Fruit fly (Drosophila melanogaster) whole organism, embryonic: ENCODE results near the gene CG42591.

Experiments used
- CG10147 ChIP-seq: fragments of 200-800 bp; sonication (Bioruptor generic); optimal IDR thresholded peaks from 2 replicates; lab custom pipeline; 2019; ENCODE audit warnings: missing biosample characterization, mild to moderate bottlenecking, missing genetic modification characterization, moderate library complexity
- CG10654 ChIP-seq: fragments of 200-800 bp; sonication (Bioruptor generic); optimal IDR thresholded peaks from 2 replicates; lab custom pipeline; 2016; ENCODE audit warnings: missing biosample characterization, missing genetic modification characterization
- CG11398 ChIP-seq: fragments of 200-800 bp; sonication (Bioruptor generic); optimal IDR thresholded peaks from 2 replicates; lab custom pipeline; 2016; ENCODE audit warnings: missing biosample characterization, missing genetic modification characterization
- CG11560 ChIP-seq: fragments of 200-800 bp; sonication (Bioruptor generic); IDR thresholded peaks from 3 replicates; pipeline ENCODE4 v1.3.6; 2022; ENCODE audit warnings: missing biosample characterization, missing genetic modification characterization
- CG13775 ChIP-seq: fragments of 200-800 bp; sonication (Bioruptor generic); optimal IDR thresholded peaks from 3 replicates; lab custom pipeline; 2017; ENCODE audit warnings: missing biosample characterization, mild to moderate bottlenecking, missing genetic modification characterization
- CG17802 ChIP-seq: fragments of 200-800 bp; sonication (Bioruptor generic); optimal IDR thresholded peaks from 2 replicates; lab custom pipeline; 2018; ENCODE audit warnings: missing biosample characterization, mild to moderate bottlenecking, missing genetic modification characterization, moderate library complexity
- CG18262 ChIP-seq: fragments of 200-800 bp; optimal IDR thresholded peaks from 3 replicates; lab custom pipeline; 2019; ENCODE audit warnings: missing biosample characterization, mild to moderate bottlenecking, missing genetic modification characterization, moderate library complexity
- CG2199 ChIP-seq: fragments of 200-800 bp; sonication (Bioruptor generic); IDR thresholded peaks from 3 replicates; pipeline ENCODE4 v1.3.6; 2022; ENCODE audit warnings: missing biosample characterization, missing genetic modification characterization
- CG2875 ChIP-seq: fragments of 200-800 bp; sonication (Bioruptor generic); optimal IDR thresholded peaks from 2 replicates; lab custom pipeline; 2017; ENCODE audit warnings: missing biosample characterization, mild to moderate bottlenecking, missing genetic modification characterization, missing genetic modification reagents
- CG30020 ChIP-seq: fragments of 200-800 bp; optimal IDR thresholded peaks from 2 replicates; lab custom pipeline; 2019; ENCODE audit warnings: missing biosample characterization, mild to moderate bottlenecking, missing genetic modification characterization, moderate library complexity
- CG31388 ChIP-seq: fragments of 200-800 bp; sonication (Bioruptor generic); optimal IDR thresholded peaks from 2 replicates; lab custom pipeline; 2016; ENCODE audit warnings: missing biosample characterization, missing genetic modification characterization
- CG4282 ChIP-seq: fragments of 200-800 bp; sonication (Bioruptor generic); optimal IDR thresholded peaks from 2 replicates; lab custom pipeline; 2016; ENCODE audit warnings: missing biosample characterization, missing genetic modification characterization
- CG4707 ChIP-seq: fragments of 200-800 bp; sonication (Bioruptor generic); optimal IDR thresholded peaks from 2 replicates; lab custom pipeline; 2018; ENCODE audit warnings: missing biosample characterization, mild to moderate bottlenecking, missing genetic modification characterization, moderate library complexity
- CG6175 ChIP-seq: fragments of 200-800 bp; sonication (Bioruptor generic); IDR thresholded peaks from 3 replicates; pipeline ENCODE4 v1.3.6; 2022; ENCODE audit warnings: missing biosample characterization, missing genetic modification characterization
- CG6683 ChIP-seq: fragments of 200-800 bp; sonication (Bioruptor generic); optimal IDR thresholded peaks from 2 replicates; lab custom pipeline; 2017; ENCODE audit warnings: missing biosample characterization, mild to moderate bottlenecking, missing genetic modification characterization, missing genetic modification reagents
- CG6689 ChIP-seq: fragments of 200-800 bp; sonication (Bioruptor generic); IDR thresholded peaks from 2 replicates; pipeline ENCODE4 v1.3.6; 2022; ENCODE audit warnings: missing biosample characterization, missing genetic modification characterization
- CG6854 ChIP-seq: fragments of 200-800 bp; sonication (Bioruptor generic); optimal IDR thresholded peaks from 3 replicates; lab custom pipeline; 2017; ENCODE audit warnings: missing biosample characterization, mild to moderate bottlenecking, missing genetic modification characterization
- CG7928 ChIP-seq: fragments of 200-800 bp; sonication (Bioruptor generic); optimal IDR thresholded peaks from 2 replicates; lab custom pipeline; 2017; ENCODE audit warnings: missing biosample characterization, mild to moderate bottlenecking, missing genetic modification characterization
- CG8290 ChIP-seq, 3 experiments: fragments of 200-800 bp; sonication (Bioruptor generic); optimal IDR thresholded peaks; 2 replicates each; lab custom pipeline; 2016 to 2019; ENCODE audit warnings: missing biosample characterization in 3 of 3, missing genetic modification characterization in 3 of 3, mild to moderate bottlenecking in 2 of 3, moderate library complexity in 1 of 3
- CG9797 ChIP-seq: fragments of 200-800 bp; sonication (Bioruptor generic); optimal IDR thresholded peaks from 3 replicates; lab custom pipeline; 2018; ENCODE audit warnings: missing biosample characterization, mild to moderate bottlenecking, missing genetic modification characterization
- CTCF ChIP-seq: fragments of 200-800 bp; sonication (Bioruptor generic); optimal IDR thresholded peaks from 2 replicates; lab custom pipeline; 2017; ENCODE audit warnings: missing biosample characterization, mild to moderate bottlenecking, missing genetic modification characterization, moderate library complexity
- CoRest ChIP-seq: fragments of 200-800 bp; sonication (Bioruptor generic); optimal IDR thresholded peaks from 3 replicates; lab custom pipeline; 2018; ENCODE audit warnings: missing biosample characterization, mild to moderate bottlenecking, missing genetic modification characterization, moderate library complexity
- Dref ChIP-seq: fragments of 200-800 bp; sonication (Bioruptor generic); IDR thresholded peaks from 2 replicates; pipeline ENCODE4 v1.3.6; 2022; ENCODE audit warnings: missing biosample characterization, missing genetic modification characterization
- Eip74EF ChIP-seq, 2 experiments: fragments of 200-800 bp in 1 of 2; fragments of >200 bp in 1 of 2; sonication (Bioruptor generic) in 1 of 2; optimal IDR thresholded peaks; 2 replicates each; lab custom pipeline; 2017 to 2019; ENCODE audit warnings: missing biosample characterization in 2 of 2, missing genetic modification characterization in 2 of 2, mild to moderate bottlenecking in 1 of 2, moderate library complexity in 1 of 2
- H15 ChIP-seq: fragments of 200-800 bp; sonication (Bioruptor generic); IDR thresholded peaks from 3 replicates; pipeline ENCODE4 v1.3.6; 2022; ENCODE audit warnings: missing biosample characterization, missing genetic modification characterization
- HLH54F ChIP-seq: fragments of 200-800 bp; sonication (Bioruptor generic); optimal IDR thresholded peaks from 3 replicates; lab custom pipeline; 2016; ENCODE audit warnings: missing biosample characterization, missing genetic modification characterization
- HLHmδ ChIP-seq: fragments of 200-800 bp; sonication (Bioruptor generic); optimal IDR thresholded peaks from 2 replicates; lab custom pipeline; 2018; ENCODE audit warnings: missing biosample characterization, mild to moderate bottlenecking, missing genetic modification characterization, moderate library complexity
- Hmx ChIP-seq: fragments of 200-800 bp; sonication (Bioruptor generic); optimal IDR thresholded peaks from 2 replicates; lab custom pipeline; 2016; ENCODE audit warnings: missing biosample characterization, missing genetic modification characterization
- MBD-R2 ChIP-seq: fragments of 200-800 bp; sonication (Bioruptor generic); IDR thresholded peaks from 2 replicates; pipeline ENCODE4 v1.3.6; 2022; ENCODE audit warnings: missing biosample characterization, missing genetic modification characterization
- Meics ChIP-seq: fragments of 200-800 bp; sonication (Bioruptor generic); optimal IDR thresholded peaks from 2 replicates; lab custom pipeline; 2017; ENCODE audit warnings: missing biosample characterization, mild to moderate bottlenecking, missing genetic modification characterization
- Mrtf ChIP-seq: fragments of 200-800 bp; sonication (Bioruptor generic); IDR thresholded peaks from 3 replicates; pipeline ENCODE4 v1.3.6; 2022; ENCODE audit warnings: missing biosample characterization, missing genetic modification characterization
- Neu2 ChIP-seq: fragments of 200-800 bp; sonication (Bioruptor generic); optimal IDR thresholded peaks from 3 replicates; lab custom pipeline; 2016; ENCODE audit warnings: missing biosample characterization, missing genetic modification characterization, borderline replicate concordance
- Opbp ChIP-seq: fragments of 200-800 bp; sonication (Bioruptor generic); IDR thresholded peaks from 3 replicates; pipeline ENCODE4 v1.3.6; 2022; ENCODE audit warnings: missing biosample characterization, missing genetic modification characterization; ENCODE audit not compliant: partially characterized antibody
- Ptx1 ChIP-seq: fragments of 200-800 bp; sonication (Bioruptor generic); IDR thresholded peaks from 2 replicates; pipeline ENCODE4 v1.3.6; 2022; ENCODE audit warnings: missing biosample characterization, missing genetic modification characterization
- Sry-β ChIP-seq: fragments of 200-800 bp; sonication (Bioruptor generic); optimal IDR thresholded peaks from 2 replicates; lab custom pipeline; 2018; ENCODE audit warnings: missing biosample characterization, mild to moderate bottlenecking, missing genetic modification characterization, moderate library complexity
- Sry-δ ChIP-seq: fragments of 200-800 bp; sonication (Bioruptor generic); optimal IDR thresholded peaks from 2 replicates; lab custom pipeline; 2016; ENCODE audit warnings: missing biosample characterization, missing genetic modification characterization
- aop ChIP-seq: fragments of 200-800 bp; sonication (Bioruptor generic); IDR thresholded peaks from 2 replicates; pipeline ENCODE4 v1.3.6; 2022; ENCODE audit warnings: missing biosample characterization, missing genetic modification characterization
- bbx ChIP-seq: fragments of 200-800 bp; sonication (Bioruptor generic); IDR thresholded peaks from 2 replicates; pipeline ENCODE4 v1.3.6; 2022; ENCODE audit warnings: missing biosample characterization, missing genetic modification characterization; ENCODE audit not compliant: partially characterized antibody
- cad ChIP-seq: fragments of >200 bp; optimal IDR thresholded peaks from 2 replicates; lab custom pipeline; 2017; ENCODE audit warnings: missing biosample characterization, missing genetic modification characterization
- chinmo ChIP-seq: fragments of 200-800 bp; sonication (Bioruptor generic); IDR thresholded peaks from 4 replicates; pipeline ENCODE4 v1.3.6; 2022; ENCODE audit warnings: missing biosample characterization, missing genetic modification characterization; ENCODE audit not compliant: partially characterized antibody
- cwo ChIP-seq: fragments of 200-800 bp; sonication (Bioruptor generic); optimal IDR thresholded peaks from 3 replicates; lab custom pipeline; 2017; ENCODE audit warnings: missing biosample characterization, missing genetic modification characterization, mild to moderate bottlenecking, moderate library complexity, missing genetic modification reagents
- fd96Cb ChIP-seq: fragments of 200-800 bp; sonication (Bioruptor generic); optimal IDR thresholded peaks from 2 replicates; lab custom pipeline; 2018; ENCODE audit warnings: missing biosample characterization, mild to moderate bottlenecking, missing genetic modification characterization, moderate library complexity
- gcm2 ChIP-seq: fragments of 200-800 bp; sonication (Bioruptor generic); optimal IDR thresholded peaks from 2 replicates; lab custom pipeline; 2016; ENCODE audit warnings: missing biosample characterization, missing genetic modification characterization
- gsb-n ChIP-seq: fragments of 200-800 bp; sonication (Bioruptor generic); optimal IDR thresholded peaks from 3 replicates; lab custom pipeline; 2018; ENCODE audit warnings: missing biosample characterization, mild to moderate bottlenecking, missing genetic modification characterization
- jigr1 ChIP-seq: fragments of 200-800 bp; sonication (Bioruptor generic); IDR thresholded peaks from 3 replicates; pipeline ENCODE4 v1.3.6; 2022; ENCODE audit warnings: missing biosample characterization, missing genetic modification characterization
- knrl ChIP-seq: fragments of 200-800 bp; sonication (Bioruptor generic); IDR thresholded peaks from 3 replicates; pipeline ENCODE4 v1.3.6; 2022; ENCODE audit warnings: missing biosample characterization, missing genetic modification characterization; ENCODE audit not compliant: partially characterized antibody
- shn ChIP-seq: fragments of 200-800 bp; sonication (Bioruptor generic); optimal IDR thresholded peaks from 3 replicates; lab custom pipeline; 2016; ENCODE audit warnings: missing biosample characterization, missing genetic modification characterization
- slp2 ChIP-seq: fragments of 200-800 bp; sonication (Bioruptor generic); optimal IDR thresholded peaks from 2 replicates; lab custom pipeline; 2016; ENCODE audit warnings: missing biosample characterization, missing genetic modification characterization
- tup ChIP-seq: fragments of 200-800 bp; sonication (Bioruptor generic); optimal IDR thresholded peaks from 2 replicates; lab custom pipeline; 2016; ENCODE audit warnings: missing biosample characterization, mild to moderate bottlenecking, missing genetic modification characterization, moderate library complexity
- z ChIP-seq: fragments of 200-800 bp; sonication (Bioruptor generic); IDR thresholded peaks from 3 replicates; pipeline ENCODE4 v1.3.6; 2022; ENCODE audit warnings: missing biosample characterization, missing genetic modification characterization

Gene CG42591

dm6 chr3L:8072720-8073119 lies 3.0 kb upstream of the CG42591 start (continued):
- TF ChIP-seq CG9797 (no peak), shn (GFP tag; lab: Kevin White, UChicago) (no peak), CG4282 (GFP tag; lab: Kevin White, UChicago) (no peak), tup (no peak), fd96Cb (tag; lab: Kevin White, UChicago) (peak; percentile 69), CG2199 (0 out of 3 replicates have a peak, but pooled peaks have one; percentile 30), CG30020 (no peak), CG10147 (peak; percentile 84), bbx (GFP tag; lab: Robert Waterston, UW) (no peak), CG6683 (GFP tag; lab: Kevin White, UChicago) (peak; percentile 47), CG13775 (GFP tag; lab: Kevin White, UChicago) (peak; percentile 27), Meics (peak; percentile 63), Ptx1 (peak; percentile 70), CG31388 (GFP tag; lab: Kevin White, UChicago) (peak; percentile 34), CG6689 (GFP tag; lab: Robert Waterston, UW) (peak; percentile 68), Neu2 (GFP tag; lab: Kevin White, UChicago) (no peak), CG2875 (GFP tag; lab: Kevin White, UChicago) (peak; percentile 18), Sry-δ (peak; percentile 40), slp2 (no peak), CG6175 (0 out of 3 replicates have a peak, but pooled peaks have one; percentile 45), HLH54F (no peak), Hmx (peak; percentile 55), cwo (peak; percentile 65), z (GFP tag; lab: Robert Waterston, UW) (0 out of 3 replicates have a peak, but pooled peaks have one; percentile 24), cad (GFP tag; lab: Kevin White, UChicago) (no peak), H15 (GFP tag; lab: Robert Waterston, UW) (no peak; the same call in 2 of the 3 replicates), jigr1 (GFP tag; lab: Robert Waterston, UW) (0 out of 3 replicates have a peak, but pooled peaks have one; percentile 42), CG18262 (tag; lab: Kevin White, UChicago) (peak; percentile 79), CG10654 (GFP tag; lab: Kevin White, UChicago) (peak; percentile 60), chinmo (GFP tag; lab: Robert Waterston, UW) (no peak), Dref (GFP tag; lab: Robert Waterston, UW) (no peak), HLHmδ (GFP tag; lab: Kevin White, UChicago) (no peak), CG11560 (tag; lab: Robert Waterston, UW) (no peak), CG6854 (peak; percentile 12), CG11398 (GFP tag; lab: Kevin White, UChicago) (no peak), MBD-R2 (GFP tag; lab: Robert Waterston, UW) (peak; percentile 32; the same call in 1 of the 2 replicates), CG17802 (tag; lab: Kevin White, UChicago) (peak; percentile 57), aop (no peak), knrl (GFP tag; lab: Robert Waterston, UW) (no peak), CG8290 (GFP tag; optimal IDR thresholded peaks at IDR 0.05; lab: Kevin White, UChicago) (no peak), CG8290 (tag; optimal IDR thresholded peaks at IDR 0.05; lab: Kevin White, UChicago) (no peak), gcm2 (no peak), Eip74EF (GFP tag; optimal IDR thresholded peaks at IDR 0.05; lab: Kevin White, UChicago) (peak in 1 of 2 experiments; percentile 69), gsb-n (no peak), CG7928 (peak; percentile 9), CoRest (tag; lab: Kevin White, UChicago) (peak; percentile 31), CTCF (GFP tag; lab: Kevin White, UChicago) (peak; percentile 24), Mrtf (no peak; the same call in 2 of the 3 replicates), CG4707 (GFP tag; lab: Kevin White, UChicago) (no peak), Sry-β (GFP tag; lab: Kevin White, UChicago) (no peak), Opbp (GFP tag; lab: Robert Waterston, UW) (no peak)
